Fruit fly (Drosophila melanogaster) whole organism, embryonic: Measurements from ENCODE around the gene Nup107.

Experiments
- B-H1 ChIP-seq: fragments of 200-800 bp; sonication (Bioruptor generic); IDR thresholded peaks from 3 replicates; pipeline ENCODE4 v1.3.6; 2022; ENCODE audit warnings: missing biosample characterization, missing genetic modification characterization
- CG1024 ChIP-seq: fragments of 200-800 bp; sonication (Bioruptor generic); IDR thresholded peaks from 2 replicates; pipeline ENCODE4 v1.3.6; 2022; ENCODE audit warnings: missing biosample characterization, missing genetic modification characterization
- CG10267 ChIP-seq: fragments of 200-800 bp; sonication (Bioruptor generic); optimal IDR thresholded peaks from 2 replicates; lab custom pipeline; 2018; ENCODE audit warnings: missing biosample characterization, mild to moderate bottlenecking, missing genetic modification characterization, moderate library complexity
- CG10462 ChIP-seq: fragments of 200-800 bp; sonication (Bioruptor generic); optimal IDR thresholded peaks from 2 replicates; lab custom pipeline; 2016; ENCODE audit warnings: missing biosample characterization, missing genetic modification characterization
- CG10979 ChIP-seq: fragments of 200-800 bp; sonication (Bioruptor generic); optimal IDR thresholded peaks from 2 replicates; lab custom pipeline; 2018; ENCODE audit warnings: missing biosample characterization, mild to moderate bottlenecking, missing genetic modification characterization, moderate library complexity
- CG11398 ChIP-seq: fragments of 200-800 bp; sonication (Bioruptor generic); optimal IDR thresholded peaks from 2 replicates; lab custom pipeline; 2016; ENCODE audit warnings: missing biosample characterization, missing genetic modification characterization
- CG11456 ChIP-seq: fragments of 200-800 bp; sonication (Bioruptor generic); IDR thresholded peaks from 3 replicates; pipeline ENCODE4 v1.3.6; 2022; ENCODE audit warnings: missing biosample characterization, missing genetic modification characterization
- CG12104 ChIP-seq: fragments of 200-800 bp; sonication (Bioruptor generic); optimal IDR thresholded peaks from 3 replicates; lab custom pipeline; 2016; ENCODE audit warnings: missing biosample characterization, missing genetic modification characterization
- CG13424 ChIP-seq: fragments of 200-800 bp; sonication (Bioruptor generic); optimal IDR thresholded peaks from 2 replicates; lab custom pipeline; 2019; ENCODE audit warnings: missing biosample characterization, mild to moderate bottlenecking, missing genetic modification characterization, moderate library complexity
- CG13775 ChIP-seq: fragments of 200-800 bp; sonication (Bioruptor generic); optimal IDR thresholded peaks from 3 replicates; lab custom pipeline; 2017; ENCODE audit warnings: missing biosample characterization, mild to moderate bottlenecking, missing genetic modification characterization
- CG16779 ChIP-seq: fragments of 200-800 bp; sonication (Bioruptor generic); IDR thresholded peaks from 2 replicates; pipeline ENCODE4 v1.3.6; 2022; ENCODE audit warnings: missing biosample characterization, missing genetic modification characterization
- CG17186 ChIP-seq: fragments of 200-800 bp; sonication (Bioruptor generic); optimal IDR thresholded peaks from 3 replicates; lab custom pipeline; 2017; ENCODE audit warnings: missing biosample characterization, missing genetic modification reagents, missing genetic modification characterization
- CG2678 ChIP-seq: fragments of 200-800 bp; sonication (Bioruptor generic); optimal IDR thresholded peaks from 3 replicates; lab custom pipeline; 2019; ENCODE audit warnings: missing biosample characterization, mild to moderate bottlenecking, missing genetic modification characterization, moderate library complexity
- CG2889 ChIP-seq: fragments of 200-800 bp; sonication (Bioruptor generic); IDR thresholded peaks from 3 replicates; pipeline ENCODE4 v1.3.6; 2022; ENCODE audit warnings: missing biosample characterization, missing genetic modification characterization
- CG32532 ChIP-seq: fragments of 200-800 bp; sonication (Bioruptor generic); IDR thresholded peaks from 2 replicates; pipeline ENCODE4 v1.3.6; 2022; ENCODE audit warnings: missing biosample characterization, missing genetic modification characterization
- CG6254 ChIP-seq: fragments of 200-800 bp; sonication (Bioruptor generic); optimal IDR thresholded peaks from 3 replicates; lab custom pipeline; 2017; ENCODE audit warnings: mild to moderate bottlenecking, missing biosample characterization, missing genetic modification reagents, missing genetic modification characterization
- CG7963 ChIP-seq: fragments of 200-800 bp; sonication (Bioruptor generic); IDR thresholded peaks from 3 replicates; pipeline ENCODE4 v1.3.6; 2022; ENCODE audit warnings: missing biosample characterization, missing genetic modification characterization; ENCODE audit not compliant: partially characterized antibody
- CG8359 ChIP-seq: fragments of 200-800 bp; sonication (Bioruptor generic); optimal IDR thresholded peaks from 2 replicates; lab custom pipeline; 2017; ENCODE audit warnings: missing biosample characterization, mild to moderate bottlenecking, missing genetic modification characterization, borderline replicate concordance
- Eip74EF ChIP-seq, 2 experiments: fragments of 200-800 bp in 1 of 2; fragments of >200 bp in 1 of 2; sonication (Bioruptor generic) in 1 of 2; optimal IDR thresholded peaks; 2 replicates each; lab custom pipeline; 2017 to 2019; ENCODE audit warnings: missing biosample characterization in 2 of 2, missing genetic modification characterization in 2 of 2, mild to moderate bottlenecking in 1 of 2, moderate library complexity in 1 of 2
- Elba2 ChIP-seq: fragments of 200-800 bp; sonication (Bioruptor generic); optimal IDR thresholded peaks from 3 replicates; lab custom pipeline; 2016; ENCODE audit warnings: missing biosample characterization, missing genetic modification characterization
- H15 ChIP-seq: fragments of 200-800 bp; sonication (Bioruptor generic); IDR thresholded peaks from 3 replicates; pipeline ENCODE4 v1.3.6; 2022; ENCODE audit warnings: missing biosample characterization, missing genetic modification characterization
- HHEX ChIP-seq: fragments of 200-800 bp; sonication (Bioruptor generic); optimal IDR thresholded peaks from 3 replicates; lab custom pipeline; 2017; ENCODE audit warnings: missing biosample characterization, mild to moderate bottlenecking, missing genetic modification characterization, missing genetic modification reagents
- HLH4C ChIP-seq: fragments of 200-800 bp; sonication (Bioruptor generic); IDR thresholded peaks from 3 replicates; pipeline ENCODE4 v1.3.6; 2022; ENCODE audit warnings: missing biosample characterization, missing genetic modification characterization; ENCODE audit not compliant: partially characterized antibody
- Meics ChIP-seq: fragments of 200-800 bp; sonication (Bioruptor generic); optimal IDR thresholded peaks from 2 replicates; lab custom pipeline; 2017; ENCODE audit warnings: missing biosample characterization, mild to moderate bottlenecking, missing genetic modification characterization
- NFAT ChIP-seq: fragments of 200-800 bp; sonication (Bioruptor generic); IDR thresholded peaks from 2 replicates; pipeline ENCODE4 v1.3.6; 2022; ENCODE audit warnings: missing biosample characterization, missing genetic modification characterization
- Optix ChIP-seq: fragments of 200-800 bp; sonication (Bioruptor generic); IDR thresholded peaks from 3 replicates; pipeline ENCODE4 v1.3.6; 2022; ENCODE audit warnings: missing biosample characterization, missing genetic modification characterization
- Stat92E ChIP-seq, 3 experiments: fragments of >200 bp in 2 of 3; fragments of 200-800 bp in 1 of 3; sonication (Bioruptor generic) in 1 of 3; optimal IDR thresholded peaks; 2 replicates each; lab custom pipeline; 2017 to 2019; ENCODE audit warnings: missing biosample characterization in 3 of 3, missing genetic modification characterization in 3 of 3, mild to moderate bottlenecking in 1 of 3, moderate library complexity in 1 of 3
- Usf ChIP-seq: fragments of 200-800 bp; sonication (Bioruptor generic); optimal IDR thresholded peaks from 2 replicates; lab custom pipeline; 2017; ENCODE audit warnings: missing genotype, missing biosample characterization, missing genetic modification characterization
- ara ChIP-seq: fragments of 200-800 bp; sonication (Bioruptor generic); IDR thresholded peaks from 2 replicates; pipeline ENCODE4 v1.3.6; 2022; ENCODE audit warnings: missing biosample characterization, missing genetic modification characterization
- crc ChIP-seq: fragments of 200-800 bp; sonication (Bioruptor generic); optimal IDR thresholded peaks from 2 replicates; lab custom pipeline; 2016; ENCODE audit warnings: missing biosample characterization, missing genetic modification characterization
- dpn ChIP-seq, 2 experiments: fragments of 200-800 bp; sonication (Bioruptor generic); optimal IDR thresholded peaks; 3 replicates each; lab custom pipeline; 2016; ENCODE audit warnings: missing biosample characterization in 2 of 2, missing genetic modification characterization in 2 of 2
- ems ChIP-seq: fragments of 200-800 bp; sonication (Bioruptor generic); optimal IDR thresholded peaks from 3 replicates; lab custom pipeline; 2016; ENCODE audit warnings: missing biosample characterization, missing genetic modification characterization
- esg ChIP-seq: fragments of 200-800 bp; sonication (Bioruptor generic); conservative IDR thresholded peaks from 2 replicates; pipeline ENCODE4 v1.3.6; 2022; ENCODE audit warnings: missing biosample characterization, missing genetic modification characterization
- fd102C ChIP-seq: fragments of 200-800 bp; sonication (Bioruptor generic); optimal IDR thresholded peaks from 2 replicates; lab custom pipeline; 2018; ENCODE audit warnings: missing biosample characterization, mild to moderate bottlenecking, missing genetic modification characterization, moderate library complexity
- fd64A ChIP-seq: fragments of 200-800 bp; sonication (Bioruptor generic); optimal IDR thresholded peaks from 3 replicates; lab custom pipeline; 2018; ENCODE audit warnings: missing biosample characterization, mild to moderate bottlenecking, missing genetic modification characterization
- gt ChIP-seq: fragments of 200-800 bp; sonication (Bioruptor generic); IDR thresholded peaks from 2 replicates; pipeline ENCODE4 v1.3.6; 2022; ENCODE audit warnings: missing biosample characterization, missing genetic modification characterization
- insv ChIP-seq, 2 experiments: fragments of 200-800 bp; sonication (Bioruptor generic); optimal IDR thresholded peaks; 3 replicates each; lab custom pipeline; 2016 to 2018; ENCODE audit warnings: missing biosample characterization in 2 of 2, missing genetic modification characterization in 2 of 2
- mirr ChIP-seq: fragments of 200-800 bp; sonication (Bioruptor generic); optimal IDR thresholded peaks from 3 replicates; lab custom pipeline; 2018; ENCODE audit warnings: missing biosample characterization, mild to moderate bottlenecking, missing genetic modification characterization
- peb ChIP-seq: fragments of 200-800 bp; sonication (Bioruptor generic); IDR thresholded peaks from 2 replicates; pipeline ENCODE4 v1.3.6; 2022; ENCODE audit warnings: missing biosample characterization, missing genetic modification characterization
- phol ChIP-seq: fragments of 200-800 bp; sonication (Bioruptor generic); optimal IDR thresholded peaks from 3 replicates; lab custom pipeline; 2018; ENCODE audit warnings: missing biosample characterization, mild to moderate bottlenecking, missing genetic modification characterization, moderate library complexity
- pros ChIP-seq: fragments of 200-800 bp; sonication (Bioruptor generic); optimal IDR thresholded peaks from 3 replicates; lab custom pipeline; 2019; ENCODE audit warnings: missing biosample characterization, mild to moderate bottlenecking, missing genetic modification characterization, moderate library complexity
- sd ChIP-seq: fragments of 200-800 bp; sonication (Bioruptor generic); optimal IDR thresholded peaks from 3 replicates; lab custom pipeline; 2018; ENCODE audit warnings: missing biosample characterization, mild to moderate bottlenecking, missing genetic modification characterization, moderate library complexity
- sim ChIP-seq: fragments of 200-800 bp; sonication (Bioruptor generic); IDR thresholded peaks from 2 replicates; pipeline ENCODE4 v1.3.6; 2022; ENCODE audit warnings: missing biosample characterization, missing genetic modification characterization
- ssp ChIP-seq: fragments of 200-800 bp; sonication (Bioruptor generic); IDR thresholded peaks from 2 replicates; pipeline ENCODE4 v1.3.6; 2022; ENCODE audit warnings: missing biosample characterization, missing genetic modification characterization
- sug ChIP-seq: fragments of 200-800 bp; optimal IDR thresholded peaks from 2 replicates; lab custom pipeline; 2019; ENCODE audit warnings: missing biosample characterization, mild to moderate bottlenecking, missing genetic modification characterization, moderate library complexity
- tx ChIP-seq: fragments of 200-800 bp; sonication (Bioruptor generic); optimal IDR thresholded peaks from 2 replicates; lab custom pipeline; 2016; ENCODE audit warnings: missing biosample characterization, missing genetic modification characterization
- wdn ChIP-seq: fragments of 200-800 bp; sonication (Bioruptor generic); IDR thresholded peaks from 2 replicates; pipeline ENCODE4 v1.3.6; 2022; ENCODE audit warnings: missing biosample characterization, missing genetic modification characterization
- zf30C ChIP-seq: fragments of 200-800 bp; sonication (Bioruptor generic); optimal IDR thresholded peaks from 3 replicates; lab custom pipeline; 2018; ENCODE audit warnings: missing biosample characterization, mild to moderate bottlenecking, missing genetic modification characterization

The Nup107 gene

DNA sequence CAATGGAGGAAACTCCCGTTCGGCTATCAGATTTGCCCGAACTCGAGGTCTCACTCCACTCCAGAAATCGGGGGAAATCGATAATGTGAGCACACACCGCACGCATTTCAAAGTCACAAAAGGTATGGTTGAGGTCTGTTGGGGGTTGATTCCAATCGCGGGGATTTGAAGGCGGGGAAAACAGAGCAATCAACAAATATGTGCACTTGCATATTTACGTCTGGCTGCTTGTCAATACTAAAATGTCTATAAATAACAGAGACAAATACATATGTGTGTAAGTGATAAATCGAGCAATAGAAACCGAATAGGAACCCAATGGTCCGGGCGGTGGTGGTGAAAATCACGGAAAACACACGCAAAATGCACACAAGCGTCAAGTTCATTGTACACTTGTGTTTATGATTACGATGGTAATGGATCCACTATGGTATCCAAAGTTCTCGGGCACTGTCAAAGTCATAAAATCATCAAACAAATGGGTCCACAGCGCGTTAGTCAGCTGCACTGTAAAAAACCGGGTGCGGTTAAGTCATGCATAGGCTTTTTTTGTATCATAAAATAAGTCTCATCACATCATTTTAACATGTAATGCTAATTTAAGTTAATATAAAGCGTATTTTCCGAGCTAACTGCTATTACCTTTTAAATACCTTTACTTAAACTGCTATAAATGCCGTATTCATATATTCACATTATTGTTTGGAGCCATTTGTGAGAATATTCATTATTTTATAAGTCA, 16.2 kb upstream of the Nup107 start (continued):
- TF ChIP-seq dpn (GFP tag; optimal IDR thresholded peaks at IDR 0.05; lab: Kevin White, UChicago) (peak; percentile 49 to 79), CG17186 (GFP tag; lab: Kevin White, UChicago) (peak; percentile 90), CG10979 (tag; lab: Kevin White, UChicago) (peak; percentile 73), CG6254 (GFP tag; lab: Kevin White, UChicago) (peak; percentile 89), ems (GFP tag; lab: Kevin White, UChicago) (peak; percentile 34), CG10267 (peak; percentile 64), fd64A (GFP tag; lab: Kevin White, UChicago) (peak; percentile 98), ara (GFP tag; lab: Robert Waterston, UW) (peak; percentile 94), phol (tag; lab: Kevin White, UChicago) (peak; percentile 75), Usf (GFP tag; lab: Kevin White, UChicago) (peak; percentile 78), Meics (peak; percentile 63), wdn (peak; percentile 15; the same call in 1 of the 2 replicates), B-H1 (GFP tag; lab: Robert Waterston, UW) (peak; percentile 55; the same call in 2 of the 3 replicates), fd102C (GFP tag; lab: Kevin White, UChicago) (peak; percentile 91), CG11398 (GFP tag; lab: Kevin White, UChicago) (peak; percentile 96), CG1024 (GFP tag; lab: Robert Waterston, UW) (peak; percentile 89), sug (tag; lab: Kevin White, UChicago) (peak; percentile 80), NFAT (GFP tag; lab: Robert Waterston, UW) (no peak), CG8359 (GFP tag; lab: Kevin White, UChicago) (peak; percentile 90), CG11456 (GFP tag; lab: Robert Waterston, UW) (peak; percentile 80), esg (GFP tag; lab: Robert Waterston, UW) (no peak), CG13775 (GFP tag; lab: Kevin White, UChicago) (peak; percentile 74), sim (GFP tag; lab: Robert Waterston, UW) (peak; percentile 82), mirr (GFP tag; lab: Kevin White, UChicago) (peak; percentile 80), CG13424 (tag; lab: Kevin White, UChicago) (peak; percentile 82), peb (GFP tag; lab: Robert Waterston, UW) (peak; percentile 77), HHEX (GFP tag; lab: Kevin White, UChicago) (peak; percentile 93), HLH4C (GFP tag; lab: Robert Waterston, UW) (no peak), CG12104 (peak; percentile 92), Eip74EF (GFP tag; optimal IDR thresholded peaks at IDR 0.05; lab: Kevin White, UChicago) (peak in 1 of 2 experiments; percentile 37), CG2889 (GFP tag; lab: Robert Waterston, UW) (no peak), H15 (GFP tag; lab: Robert Waterston, UW) (peak; percentile 81), sd (tag; lab: Kevin White, UChicago) (peak; percentile 64), CG16779 (no peak), CG2678 (tag; lab: Kevin White, UChicago) (peak; percentile 88), CG32532 (GFP tag; lab: Robert Waterston, UW) (peak; percentile 19; the same call in 1 of the 2 replicates), tx (peak; percentile 64), Elba2 (GFP tag; lab: Kevin White, UChicago) (no peak), Stat92E (GFP tag; optimal IDR thresholded peaks at IDR 0.05; lab: Kevin White, UChicago) (peak in 1 of 3 experiments; percentile 31), zf30C (GFP tag; lab: Kevin White, UChicago) (no peak), Optix (GFP tag; lab: Robert Waterston, UW) (peak; percentile 78), CG7963 (GFP tag; lab: Robert Waterston, UW) (no peak), gt (GFP tag; lab: Robert Waterston, UW) (peak; percentile 41; the same call in 1 of the 2 replicates), insv (GFP tag; optimal IDR thresholded peaks at IDR 0.05; lab: Kevin White, UChicago) (peak in 1 of 2 experiments; percentile 32), CG10462 (GFP tag; lab: Kevin White, UChicago) (peak; percentile 86), pros (peak; percentile 39), ssp (peak; percentile 59; the same call in 1 of the 2 replicates), crc (GFP tag; lab: Kevin White, UChicago) (peak; percentile 54)
